Fruit fly (Drosophila melanogaster) whole organism, embryonic: ENCODE data around the gene CG32073.

Source experiments
- Aef1 ChIP-seq: fragments of 200-800 bp; sonication (Bioruptor generic); IDR thresholded peaks from 3 replicates; pipeline ENCODE4 v1.3.6; 2022; ENCODE audit warnings: missing biosample characterization, missing genetic modification characterization
- CG10147 ChIP-seq: fragments of 200-800 bp; sonication (Bioruptor generic); optimal IDR thresholded peaks from 2 replicates; lab custom pipeline; 2019; ENCODE audit warnings: missing biosample characterization, mild to moderate bottlenecking, missing genetic modification characterization, moderate library complexity
- CG10431 ChIP-seq: fragments of 200-800 bp; sonication (Bioruptor generic); optimal IDR thresholded peaks from 3 replicates; lab custom pipeline; 2018; ENCODE audit warnings: missing biosample characterization, mild to moderate bottlenecking, missing genetic modification characterization
- CG11398 ChIP-seq: fragments of 200-800 bp; sonication (Bioruptor generic); optimal IDR thresholded peaks from 2 replicates; lab custom pipeline; 2016; ENCODE audit warnings: missing biosample characterization, missing genetic modification characterization
- CG11456 ChIP-seq: fragments of 200-800 bp; sonication (Bioruptor generic); IDR thresholded peaks from 3 replicates; pipeline ENCODE4 v1.3.6; 2022; ENCODE audit warnings: missing biosample characterization, missing genetic modification characterization
- CG11696 ChIP-seq: fragments of 200-800 bp; sonication (Bioruptor generic); IDR thresholded peaks from 2 replicates; pipeline ENCODE4 v1.3.6; 2022; ENCODE audit warnings: missing biosample characterization, missing genetic modification characterization
- CG13424 ChIP-seq: fragments of 200-800 bp; sonication (Bioruptor generic); optimal IDR thresholded peaks from 2 replicates; lab custom pipeline; 2019; ENCODE audit warnings: missing biosample characterization, mild to moderate bottlenecking, missing genetic modification characterization, moderate library complexity
- CG14014 ChIP-seq: fragments of 200-800 bp; sonication (Bioruptor generic); IDR thresholded peaks from 2 replicates; pipeline ENCODE4 v1.3.6; 2022; ENCODE audit warnings: missing biosample characterization, missing genetic modification characterization
- CG14050 ChIP-seq: fragments of 200-800 bp; sonication (Bioruptor generic); IDR thresholded peaks from 3 replicates; pipeline ENCODE4 v1.3.6; 2022; ENCODE audit warnings: missing biosample characterization, missing genetic modification characterization
- CG15073 ChIP-seq: fragments of 200-800 bp; sonication (Bioruptor generic); optimal IDR thresholded peaks from 2 replicates; lab custom pipeline; 2016; ENCODE audit warnings: missing biosample characterization, missing genetic modification characterization
- CG15696 ChIP-seq: fragments of 200-800 bp; sonication (Bioruptor generic); optimal IDR thresholded peaks from 2 replicates; lab custom pipeline; 2019; ENCODE audit warnings: missing biosample characterization, mild to moderate bottlenecking, missing genetic modification characterization, moderate library complexity
- CG17328 ChIP-seq: fragments of 200-800 bp; sonication (Bioruptor generic); IDR thresholded peaks from 2 replicates; pipeline ENCODE4 v1.3.6; 2022; ENCODE audit warnings: missing biosample characterization, missing genetic modification characterization
- CG2678 ChIP-seq: fragments of 200-800 bp; sonication (Bioruptor generic); optimal IDR thresholded peaks from 3 replicates; lab custom pipeline; 2019; ENCODE audit warnings: missing biosample characterization, mild to moderate bottlenecking, missing genetic modification characterization, moderate library complexity
- CG2712 ChIP-seq: fragments of 200-800 bp; optimal IDR thresholded peaks from 3 replicates; lab custom pipeline; 2019; ENCODE audit warnings: missing biosample characterization, mild to moderate bottlenecking, missing genetic modification characterization, moderate library complexity
- CG3407 ChIP-seq: fragments of 200-800 bp; sonication (Bioruptor generic); optimal IDR thresholded peaks from 2 replicates; lab custom pipeline; 2018; ENCODE audit warnings: missing biosample characterization, mild to moderate bottlenecking, missing genetic modification characterization
- CG3995 ChIP-seq: fragments of 200-800 bp; sonication (Bioruptor generic); optimal IDR thresholded peaks from 3 replicates; lab custom pipeline; 2016; ENCODE audit warnings: missing biosample characterization, missing genetic modification characterization
- CG6683 ChIP-seq: fragments of 200-800 bp; sonication (Bioruptor generic); optimal IDR thresholded peaks from 2 replicates; lab custom pipeline; 2017; ENCODE audit warnings: missing biosample characterization, mild to moderate bottlenecking, missing genetic modification characterization, missing genetic modification reagents
- CG6689 ChIP-seq: fragments of 200-800 bp; sonication (Bioruptor generic); IDR thresholded peaks from 2 replicates; pipeline ENCODE4 v1.3.6; 2022; ENCODE audit warnings: missing biosample characterization, missing genetic modification characterization
- CG6854 ChIP-seq: fragments of 200-800 bp; sonication (Bioruptor generic); optimal IDR thresholded peaks from 3 replicates; lab custom pipeline; 2017; ENCODE audit warnings: missing biosample characterization, mild to moderate bottlenecking, missing genetic modification characterization
- CG8388 ChIP-seq: fragments of 200-800 bp; sonication (Bioruptor generic); optimal IDR thresholded peaks from 2 replicates; lab custom pipeline; 2019; ENCODE audit warnings: missing biosample characterization, mild to moderate bottlenecking, missing genetic modification characterization, moderate library complexity
- CG9609 ChIP-seq: fragments of 200-800 bp; sonication (Bioruptor generic); optimal IDR thresholded peaks from 3 replicates; lab custom pipeline; 2016; ENCODE audit warnings: missing biosample characterization, missing genetic modification characterization
- CG9797 ChIP-seq: fragments of 200-800 bp; sonication (Bioruptor generic); optimal IDR thresholded peaks from 3 replicates; lab custom pipeline; 2018; ENCODE audit warnings: missing biosample characterization, mild to moderate bottlenecking, missing genetic modification characterization
- Camta ChIP-seq: fragments of 200-800 bp; sonication (Bioruptor generic); optimal IDR thresholded peaks from 2 replicates; lab custom pipeline; 2016; ENCODE audit warnings: missing biosample characterization, missing genetic modification characterization
- Dad ChIP-seq: fragments of 200-800 bp; sonication (Bioruptor generic); optimal IDR thresholded peaks from 3 replicates; lab custom pipeline; 2016; ENCODE audit warnings: missing biosample characterization, missing genetic modification characterization
- Dip3 ChIP-seq: fragments of 200-800 bp; sonication (Bioruptor generic); optimal IDR thresholded peaks from 3 replicates; lab custom pipeline; 2016; ENCODE audit warnings: missing biosample characterization, missing genetic modification characterization
- E2f1 ChIP-seq: fragments of 200-800 bp; sonication (Bioruptor generic); IDR thresholded peaks from 2 replicates; pipeline ENCODE4 v1.3.6; 2022; ENCODE audit warnings: missing biosample characterization, missing genetic modification characterization
- H15 ChIP-seq: fragments of 200-800 bp; sonication (Bioruptor generic); IDR thresholded peaks from 3 replicates; pipeline ENCODE4 v1.3.6; 2022; ENCODE audit warnings: missing biosample characterization, missing genetic modification characterization
- HLH54F ChIP-seq: fragments of 200-800 bp; sonication (Bioruptor generic); optimal IDR thresholded peaks from 3 replicates; lab custom pipeline; 2016; ENCODE audit warnings: missing biosample characterization, missing genetic modification characterization
- Hsf ChIP-seq: fragments of 200-800 bp; sonication (Bioruptor generic); optimal IDR thresholded peaks from 3 replicates; lab custom pipeline; 2016; ENCODE audit warnings: missing biosample characterization, missing genetic modification characterization
- Mes4 ChIP-seq: fragments of 200-800 bp; sonication (Bioruptor generic); optimal IDR thresholded peaks from 2 replicates; lab custom pipeline; 2016; ENCODE audit warnings: missing biosample characterization, missing genetic modification characterization
- NK7.1 ChIP-seq: fragments of 200-800 bp; sonication (Bioruptor generic); optimal IDR thresholded peaks from 3 replicates; lab custom pipeline; 2016; ENCODE audit warnings: missing biosample characterization, missing genetic modification characterization
- Nf-YC ChIP-seq: fragments of 200-800 bp; optimal IDR thresholded peaks from 3 replicates; lab custom pipeline; 2019; ENCODE audit warnings: missing biosample characterization, mild to moderate bottlenecking, missing genetic modification characterization, moderate library complexity
- Optix ChIP-seq: fragments of 200-800 bp; sonication (Bioruptor generic); IDR thresholded peaks from 3 replicates; pipeline ENCODE4 v1.3.6; 2022; ENCODE audit warnings: missing biosample characterization, missing genetic modification characterization
- Ptx1 ChIP-seq: fragments of 200-800 bp; sonication (Bioruptor generic); IDR thresholded peaks from 2 replicates; pipeline ENCODE4 v1.3.6; 2022; ENCODE audit warnings: missing biosample characterization, missing genetic modification characterization
- Spps ChIP-seq: fragments of 200-800 bp; sonication (Bioruptor generic); optimal IDR thresholded peaks from 2 replicates; lab custom pipeline; 2018; ENCODE audit warnings: missing biosample characterization, mild to moderate bottlenecking, missing genetic modification characterization
- Stat92E ChIP-seq, 3 experiments: fragments of >200 bp in 2 of 3; fragments of 200-800 bp in 1 of 3; sonication (Bioruptor generic) in 1 of 3; optimal IDR thresholded peaks; 2 replicates each; lab custom pipeline; 2017 to 2019; ENCODE audit warnings: missing biosample characterization in 3 of 3, missing genetic modification characterization in 3 of 3, mild to moderate bottlenecking in 1 of 3, moderate library complexity in 1 of 3
- TFAM ChIP-seq: fragments of 200-800 bp; sonication (Bioruptor generic); optimal IDR thresholded peaks from 2 replicates; lab custom pipeline; 2017; ENCODE audit warnings: missing biosample characterization, missing genetic modification characterization, inconsistent platforms
- al ChIP-seq: fragments of 200-800 bp; sonication (Bioruptor generic); IDR thresholded peaks from 2 replicates; pipeline ENCODE4 v1.3.6; 2022; ENCODE audit warnings: missing biosample characterization, missing genetic modification characterization
- cg ChIP-seq: fragments of 200-800 bp; sonication (Bioruptor generic); optimal IDR thresholded peaks from 3 replicates; lab custom pipeline; 2019; ENCODE audit warnings: missing biosample characterization, mild to moderate bottlenecking, missing genetic modification characterization, moderate library complexity
- danr ChIP-seq: fragments of 200-800 bp; sonication (Bioruptor generic); IDR thresholded peaks from 2 replicates; pipeline ENCODE4 v1.3.6; 2022; ENCODE audit warnings: missing biosample characterization, missing genetic modification characterization
- dysf ChIP-seq: fragments of 200-800 bp; sonication (Bioruptor generic); IDR thresholded peaks from 3 replicates; pipeline ENCODE4 v1.3.6; 2022; ENCODE audit warnings: missing biosample characterization, missing genetic modification characterization
- ken ChIP-seq: fragments of 200-800 bp; sonication (Bioruptor generic); IDR thresholded peaks from 3 replicates; pipeline ENCODE4 v1.3.6; 2022; ENCODE audit warnings: missing biosample characterization, missing genetic modification characterization
- kni ChIP-seq: fragments of 200-800 bp; sonication (Bioruptor generic); optimal IDR thresholded peaks from 3 replicates; lab custom pipeline; 2017; ENCODE audit warnings: mild to moderate bottlenecking, missing biosample characterization, missing genetic modification reagents, missing genetic modification characterization
- lola ChIP-seq, 3 experiments: fragments of >200 bp in 2 of 3; fragments of 200-800 bp in 1 of 3; sonication (Bioruptor generic) in 1 of 3; optimal IDR thresholded peaks; 2 replicates each; lab custom pipeline; 2017 to 2019; ENCODE audit warnings: missing biosample characterization in 3 of 3, missing genetic modification characterization in 3 of 3, mild to moderate bottlenecking in 1 of 3, moderate library complexity in 1 of 3
- luna ChIP-seq: fragments of 200-800 bp; sonication (Bioruptor generic); optimal IDR thresholded peaks from 2 replicates; lab custom pipeline; 2016; ENCODE audit warnings: missing biosample characterization, missing genetic modification characterization
- nmo ChIP-seq: fragments of 200-800 bp; sonication (Bioruptor generic); optimal IDR thresholded peaks from 2 replicates; lab custom pipeline; 2018; ENCODE audit warnings: missing biosample characterization, mild to moderate bottlenecking, missing genetic modification characterization, moderate library complexity
- salm ChIP-seq: fragments of 200-800 bp; sonication (Bioruptor generic); optimal IDR thresholded peaks from 2 replicates; lab custom pipeline; 2018; ENCODE audit warnings: missing biosample characterization, mild to moderate bottlenecking, missing genetic modification characterization
- sqz ChIP-seq: fragments of 200-800 bp; sonication (Bioruptor generic); optimal IDR thresholded peaks from 3 replicates; lab custom pipeline; 2018; ENCODE audit warnings: missing biosample characterization, mild to moderate bottlenecking, missing genetic modification characterization
- vfl ChIP-seq: fragments of 200-800 bp; sonication (Bioruptor generic); optimal IDR thresholded peaks from 2 replicates; lab custom pipeline; 2016; ENCODE audit warnings: missing biosample characterization, missing genetic modification characterization
- wor ChIP-seq: fragments of 200-800 bp; sonication (Bioruptor generic); IDR thresholded peaks from 2 replicates; pipeline ENCODE4 v1.3.6; 2022; ENCODE audit warnings: missing biosample characterization, missing genetic modification characterization

CG32073 gene

dm6 chr3L:11097982-11098663, 9.3 kb downstream of the CG32073 start, which contains the start of the genes Irbp18 and APP-BP1 (continued):
- peak; percentile 90 for TF ChIP-seq CG13424 (tag; lab: Kevin White, UChicago)
- TF ChIP-seq Dip3 (GFP tag; lab: Kevin White, UChicago) = peak; percentile 96
- peak; percentile 81 for TF ChIP-seq danr (GFP tag; lab: Robert Waterston, UW)
- TF ChIP-seq Optix (GFP tag; lab: Robert Waterston, UW) = peak; percentile 85
- TF ChIP-seq CG10431 (GFP tag; lab: Kevin White, UChicago) = peak; percentile 78
- TF ChIP-seq E2f1 (GFP tag; lab: Robert Waterston, UW) = peak; percentile 90
- TF ChIP-seq CG14014 (GFP tag; lab: Robert Waterston, UW) = peak; percentile 83
- TF ChIP-seq al = peak; percentile 89
- TF ChIP-seq CG11398 (GFP tag; lab: Kevin White, UChicago) = peak; percentile 83
- peak; percentile 81 for TF ChIP-seq CG17328 (GFP tag; lab: Robert Waterston, UW)
- TF ChIP-seq Aef1 (GFP tag; lab: Robert Waterston, UW) = peak; percentile 83
- peak; percentile 91 for TF ChIP-seq luna
- peak; percentile 73 for TF ChIP-seq wor
- peak; percentile 64 for TF ChIP-seq CG3995
- peak; percentile 97 for TF ChIP-seq Hsf (GFP tag; lab: Kevin White, UChicago)
- TF ChIP-seq Spps (tag; lab: Kevin White, UChicago) = peak; percentile 87
- TF ChIP-seq CG15073 (GFP tag; lab: Kevin White, UChicago) = peak; percentile 45
- TF ChIP-seq CG9797 (GFP tag; lab: Kevin White, UChicago) = peak; percentile 25
- peak; percentile 65 for TF ChIP-seq CG11696
- peak; percentile 87 for TF ChIP-seq CG6854 (GFP tag; lab: Kevin White, UChicago)
- TF ChIP-seq Camta (GFP tag; lab: Kevin White, UChicago) = peak; percentile 94
- peak; percentile 91 for TF ChIP-seq CG10147 (GFP tag; lab: Kevin White, UChicago)
- TF ChIP-seq cg (GFP tag; lab: Kevin White, UChicago) = peak; percentile 22
- peak; percentile 93 for TF ChIP-seq CG2712
- TF ChIP-seq ken (GFP tag; lab: Robert Waterston, UW) = peak; percentile 79
- TF ChIP-seq CG6683 (GFP tag; lab: Kevin White, UChicago) = peak; percentile 88
- TF ChIP-seq CG3407 (GFP tag; lab: Kevin White, UChicago) = peak; percentile 84
- TF ChIP-seq dysf = peak; percentile 88
- peak; percentile 87 for TF ChIP-seq CG11456 (GFP tag; lab: Robert Waterston, UW)
- TF ChIP-seq CG14050 (GFP tag; lab: Robert Waterston, UW) = peak; percentile 74
- TF ChIP-seq NK7.1 (GFP tag; lab: Kevin White, UChicago) = peak; percentile 87
- TF ChIP-seq CG15696 (tag; lab: Kevin White, UChicago) = peak; percentile 73
- peak; percentile 93 for TF ChIP-seq vfl
- peak in 1 of 3 experiments; percentile 92 for TF ChIP-seq lola (GFP tag; optimal IDR thresholded peaks at IDR 0.05; lab: Kevin White, UChicago)
- TF ChIP-seq kni = peak; percentile 78
- peak; percentile 95 for TF ChIP-seq CG2678
- peak; percentile 85 for TF ChIP-seq H15 (GFP tag; lab: Robert Waterston, UW)
- peak; percentile 78 for TF ChIP-seq sqz (GFP tag; lab: Kevin White, UChicago)
- peak; percentile 96 for TF ChIP-seq nmo (GFP tag; lab: Kevin White, UChicago)
- TF ChIP-seq Mes4 (GFP tag; lab: Kevin White, UChicago) = peak; percentile 90
- peak; percentile 62 for TF ChIP-seq TFAM (GFP tag; lab: Kevin White, UChicago)
- peak in 1 of 3 experiments; percentile 30 for TF ChIP-seq Stat92E (GFP tag; optimal IDR thresholded peaks at IDR 0.05; lab: Kevin White, UChicago)
- peak; percentile 82 for TF ChIP-seq Nf-YC
- TF ChIP-seq HLH54F (GFP tag; lab: Kevin White, UChicago) = peak; percentile 96
- TF ChIP-seq Dad (GFP tag; lab: Kevin White, UChicago) = peak; percentile 94
- peak; percentile 94 for TF ChIP-seq CG9609
- peak; percentile 91 for TF ChIP-seq CG8388 (GFP tag; lab: Kevin White, UChicago)
- TF ChIP-seq salm = peak; percentile 78
- TF ChIP-seq Ptx1 (GFP tag; lab: Robert Waterston, UW) = peak; percentile 90
- peak; percentile 91 for TF ChIP-seq CG6689 (GFP tag; lab: Robert Waterston, UW)
